Worm (Caenorhabditis elegans) whole organism, mixed stage, embryonic: ENCODE results near the gene C18A11.2.

Experiments
- M03D4.4 ChIP-seq: sonication (generic microtip); optimal IDR thresholded peaks from 2 replicates; lab custom pipeline; 2017; ENCODE audit warnings: mild to moderate bottlenecking, missing genetic modification characterization, missing compliant biosample characterization
- blmp-1 ChIP-seq: fragments of 150-350 bp; optimal IDR thresholded peaks from 2 replicates; lab custom pipeline; 2014; ENCODE audit warnings: missing biosample characterization, missing genetic modification characterization
- elt-3 ChIP-seq: fragments of 150-350 bp; optimal IDR thresholded peaks from 2 replicates; lab custom pipeline; 2014; ENCODE audit warnings: missing biosample characterization, missing genetic modification characterization
- nhr-28 ChIP-seq: fragments of 150-350 bp; optimal IDR thresholded peaks from 2 replicates; lab custom pipeline; 2014; ENCODE audit warnings: missing biosample characterization, missing genetic modification characterization
- nhr-76 ChIP-seq: sonication (generic microtip); optimal IDR thresholded peaks from 2 replicates; lab custom pipeline; 2017; ENCODE audit warnings: missing biosample characterization, missing genetic modification characterization

- TF ChIP-seq nhr-28 (tag; lab: Kevin White, UChicago), result no peak
- no peak for TF ChIP-seq nhr-76
- TF ChIP-seq blmp-1 (tag; lab: Kevin White, UChicago), result no peak
- no peak for TF ChIP-seq elt-3 (tag; lab: Kevin White, UChicago)
- TF ChIP-seq M03D4.4, result no peak
These were observed 40.7 kb upstream of the C18A11.2 start for ce11 chrX:8026709-8027108.
